Worm (Caenorhabditis elegans) whole organism, late embryonic: ENCODE results near the gene T24E12.2.

Experiments
- ceh-24 ChIP-seq: sonication (generic microtip); optimal IDR thresholded peaks from 2 replicates; lab custom pipeline; 2016; ENCODE audit warnings: mild to moderate bottlenecking, missing genetic modification characterization, missing compliant biosample characterization
- ceh-6 ChIP-seq: fragments of 200-800 bp; sonication (Bioruptor generic); optimal IDR thresholded peaks from 2 replicates; lab custom pipeline; 2018; ENCODE audit warnings: mild to moderate bottlenecking, missing genetic modification characterization, missing compliant biosample characterization
- dve-1 ChIP-seq: sonication (generic microtip); optimal IDR thresholded peaks from 2 replicates; lab custom pipeline; 2017; ENCODE audit warnings: antibody characterized with exemption, mild to moderate bottlenecking, missing genetic modification characterization, missing compliant biosample characterization
- ets-4 ChIP-seq: sonication (generic microtip); optimal IDR thresholded peaks from 2 replicates; lab custom pipeline; 2016; ENCODE audit warnings: missing genetic modification characterization, missing compliant biosample characterization
- hlh-30 ChIP-seq: sonication (generic microtip); optimal IDR thresholded peaks from 2 replicates; lab custom pipeline; 2017; ENCODE audit warnings: antibody characterized with exemption, missing genetic modification characterization, missing compliant biosample characterization; ENCODE audit not compliant: insufficient read depth
- hlh-8 ChIP-seq: sonication (generic microtip); optimal IDR thresholded peaks from 2 replicates; lab custom pipeline; 2016; ENCODE audit warnings: missing genotype, missing genetic modification characterization, missing compliant biosample characterization
- pha-4 ChIP-seq: fragments of 150-350 bp; optimal IDR thresholded peaks from 2 replicates; lab custom pipeline; 2018; ENCODE audit warnings: missing biosample characterization, missing genetic modification reagents, missing genetic modification characterization
- zip-5 ChIP-seq: sonication (generic microtip); optimal IDR thresholded peaks from 2 replicates; lab custom pipeline; 2016; ENCODE audit warnings: missing genetic modification characterization, missing compliant biosample characterization

DNA sequence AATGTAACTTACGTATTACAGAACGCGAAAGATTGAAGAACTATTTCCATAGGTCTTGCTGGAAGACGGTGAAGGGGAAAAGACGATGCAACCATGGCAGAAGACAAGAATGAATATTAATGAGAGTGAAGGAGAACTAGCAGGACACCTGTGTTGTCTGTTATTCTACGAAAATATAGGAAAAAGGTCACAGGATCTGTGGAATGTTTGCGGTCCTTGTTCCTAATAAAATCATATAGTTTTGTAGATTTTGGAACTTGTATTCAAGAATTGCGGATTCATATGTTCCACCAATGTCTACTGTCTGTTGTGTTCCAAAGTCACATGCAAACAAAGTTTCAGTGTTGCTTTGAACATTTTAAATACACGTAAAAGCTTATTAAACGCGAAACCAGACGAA is 30.6 kb upstream of the T24E12.2 start, which contains the start of gene sdz-11:
- TF ChIP-seq hlh-30 (tag; lab: Kevin White, UChicago) (no peak), ceh-24 (tag; lab: Kevin White, UChicago) (no peak), dve-1 (tag; lab: Kevin White, UChicago) (no peak), pha-4 (tag; lab: Kevin White, UChicago) (no peak), ets-4 (no peak), hlh-8 (no peak), zip-5 (tag; lab: Kevin White, UChicago) (no peak), ceh-6 (GFP tag; lab: Kevin White, UChicago) (no peak)
